Worm (Caenorhabditis elegans) whole organism, young adult: ENCODE measurements around the gene dhc-4.

Source experiments
- B0336.3 ChIP-seq: fragments of 200-800 bp; sonication (Bioruptor generic); IDR thresholded peaks from 2 replicates; pipeline ENCODE4 v1.3.6; 2022; ENCODE audit warnings: missing genetic modification characterization, missing compliant biosample characterization
- D2030.7 ChIP-seq: fragments of 200-800 bp; sonication (Bioruptor generic); IDR thresholded peaks from 2 replicates; pipeline ENCODE4 v1.3.6; 2022; ENCODE audit warnings: missing genetic modification reagents, missing genetic modification characterization, missing compliant biosample characterization
- K11D2.4 ChIP-seq: fragments of 200-800 bp; sonication (Bioruptor generic); IDR thresholded peaks from 2 replicates; pipeline ENCODE4 v1.3.6; 2022; ENCODE audit warnings: missing genetic modification reagents, missing genetic modification characterization, missing compliant biosample characterization
- K12H6.12 ChIP-seq: fragments of 200-800 bp; sonication (Bioruptor generic); optimal IDR thresholded peaks from 2 replicates; lab custom pipeline; 2018; ENCODE audit warnings: mild to moderate bottlenecking, missing genetic modification characterization, missing compliant biosample characterization
- T07F8.4 ChIP-seq: sonication (generic microtip); optimal IDR thresholded peaks from 2 replicates; lab custom pipeline; 2016; ENCODE audit warnings: mild to moderate bottlenecking, missing genetic modification characterization, moderate library complexity, missing compliant biosample characterization
- Y56A3A.18 ChIP-seq: fragments of 200-800 bp; sonication (Bioruptor generic); IDR thresholded peaks from 2 replicates; pipeline ENCODE4 v1.3.6; 2022; ENCODE audit warnings: missing genetic modification reagents, missing genetic modification characterization, missing compliant biosample characterization
- akir-1 ChIP-seq: fragments of 200-800 bp; sonication (Bioruptor generic); optimal IDR thresholded peaks from 2 replicates; lab custom pipeline; 2018; ENCODE audit warnings: mild to moderate bottlenecking, missing genetic modification characterization, moderate library complexity, missing compliant biosample characterization
- ama-1 ChIP-seq, 3 experiments: fragments of 150-350 bp in 1 of 3; sonication (generic microtip) in 2 of 3; optimal IDR thresholded peaks; 2 replicates each; lab custom pipeline; 2014 to 2018; ENCODE audit warnings: missing biosample characterization in 2 of 3, missing genetic modification characterization in 2 of 3, missing genetic modification reagents in 2 of 3
- aptf-2 ChIP-seq: fragments of 200-800 bp; sonication (Bioruptor generic); conservative IDR thresholded peaks from 2 replicates; pipeline ENCODE4 v1.3.6; 2022; ENCODE audit warnings: missing genetic modification reagents, missing genetic modification characterization, missing compliant biosample characterization
- bed-1 ChIP-seq: fragments of 200-800 bp; sonication (Bioruptor generic); IDR thresholded peaks from 2 replicates; pipeline ENCODE4 v1.3.6; 2022; ENCODE audit warnings: missing genetic modification reagents, missing genetic modification characterization, missing compliant biosample characterization
- ceh-58 ChIP-seq: fragments of 200-800 bp; sonication (Bioruptor generic); IDR thresholded peaks from 2 replicates; pipeline ENCODE4 v1.3.6; 2022; ENCODE audit warnings: missing genetic modification characterization, missing compliant biosample characterization
- ceh-91 ChIP-seq: fragments of 200-800 bp; sonication (Bioruptor generic); IDR thresholded peaks from 2 replicates; pipeline ENCODE4 v1.3.6; 2022; ENCODE audit warnings: missing genetic modification reagents, missing genetic modification characterization, missing compliant biosample characterization
- dox-1 ChIP-seq: fragments of 200-800 bp; sonication (Bioruptor generic); IDR thresholded peaks from 2 replicates; pipeline ENCODE4 v1.3.6; 2022; ENCODE audit warnings: missing genetic modification reagents, missing genetic modification characterization, missing compliant biosample characterization
- egl-44 ChIP-seq: fragments of 200-800 bp; sonication (Bioruptor generic); IDR thresholded peaks from 2 replicates; pipeline ENCODE4 v1.3.6; 2022; ENCODE audit warnings: missing genetic modification reagents, missing genetic modification characterization, missing compliant biosample characterization
- egrh-3 ChIP-seq: fragments of 200-800 bp; sonication (Bioruptor generic); IDR thresholded peaks from 2 replicates; pipeline ENCODE4 v1.3.6; 2022; ENCODE audit warnings: missing genetic modification reagents, missing genetic modification characterization, missing compliant biosample characterization
- ekl-4 ChIP-seq: fragments of 200-800 bp; sonication (Bioruptor generic); IDR thresholded peaks from 2 replicates; pipeline ENCODE4 v1.3.6; 2022; ENCODE audit warnings: missing genetic modification reagents, missing genetic modification characterization, missing compliant biosample characterization
- ets-4 ChIP-seq: fragments of 200-800 bp; sonication (Bioruptor generic); optimal IDR thresholded peaks from 2 replicates; lab custom pipeline; 2018; ENCODE audit warnings: mild to moderate bottlenecking, missing genetic modification characterization, missing compliant biosample characterization
- fkh-3 ChIP-seq: sonication (generic microtip); optimal IDR thresholded peaks from 2 replicates; lab custom pipeline; 2016; ENCODE audit warnings: mild to moderate bottlenecking, missing genetic modification characterization, missing compliant biosample characterization
- gei-17 ChIP-seq: fragments of 200-800 bp; sonication (Bioruptor generic); optimal IDR thresholded peaks from 2 replicates; lab custom pipeline; 2018; ENCODE audit warnings: mild to moderate bottlenecking, missing genetic modification characterization, missing compliant biosample characterization
- him-1 ChIP-seq: sonication (generic microtip); optimal IDR thresholded peaks from 2 replicates; lab custom pipeline; 2016; ENCODE audit warnings: missing genotype, missing genetic modification reagents, missing genetic modification characterization, missing compliant biosample characterization
- hmg-20 ChIP-seq: fragments of 200-800 bp; sonication (Bioruptor generic); IDR thresholded peaks from 2 replicates; pipeline ENCODE4 v1.3.6; 2022; ENCODE audit warnings: missing genetic modification reagents, missing genetic modification characterization, missing compliant biosample characterization
- lin-35 ChIP-seq, 3 experiments: fragments of 150-350 bp in 2 of 3; sonication (generic microtip) in 1 of 3; optimal IDR thresholded peaks; 2 replicates each; lab custom pipeline; 2014 to 2018; ENCODE audit warnings: missing biosample characterization in 3 of 3, missing genetic modification characterization in 3 of 3, missing genetic modification reagents in 3 of 3
- lin-54 ChIP-seq: fragments of 200-800 bp; sonication (Bioruptor generic); optimal IDR thresholded peaks from 2 replicates; lab custom pipeline; 2018; ENCODE audit warnings: mild to moderate bottlenecking, missing genetic modification characterization, missing compliant biosample characterization
- lsl-1 ChIP-seq: fragments of 200-800 bp; sonication (Bioruptor generic); optimal IDR thresholded peaks from 2 replicates; lab custom pipeline; 2018; ENCODE audit warnings: mild to moderate bottlenecking, missing genetic modification characterization, moderate library complexity, missing compliant biosample characterization
- lsy-27 ChIP-seq: sonication (generic microtip); optimal IDR thresholded peaks from 2 replicates; lab custom pipeline; 2017; ENCODE audit warnings: missing genetic modification characterization, mild to moderate bottlenecking, missing compliant biosample characterization, antibody characterized with exemption, missing genotype, borderline replicate concordance; ENCODE audit not compliant: insufficient read depth
- madf-6 ChIP-seq: fragments of 200-800 bp; sonication (Bioruptor generic); IDR thresholded peaks from 2 replicates; pipeline ENCODE4 v1.3.6; 2022; ENCODE audit warnings: missing genetic modification reagents, missing genetic modification characterization, missing compliant biosample characterization
- mcd-1 ChIP-seq: fragments of 200-800 bp; sonication (Bioruptor generic); IDR thresholded peaks from 2 replicates; pipeline ENCODE4 v1.3.6; 2022; ENCODE audit warnings: missing genetic modification reagents, missing genetic modification characterization, missing compliant biosample characterization
- mes-4 ChIP-seq: sonication (generic microtip); optimal IDR thresholded peaks from 2 replicates; lab custom pipeline; 2016; ENCODE audit warnings: missing genotype, missing genetic modification characterization, missing compliant biosample characterization
- nfyb-1 ChIP-seq: fragments of 200-800 bp; sonication (Bioruptor generic); IDR thresholded peaks from 2 replicates; pipeline ENCODE4 v1.3.6; 2022; ENCODE audit warnings: missing genetic modification reagents, missing genetic modification characterization, missing compliant biosample characterization
- nhr-179 ChIP-seq: sonication (generic microtip); optimal IDR thresholded peaks from 2 replicates; lab custom pipeline; 2016; ENCODE audit warnings: mild to moderate bottlenecking, missing genetic modification characterization, missing compliant biosample characterization
- nhr-80 ChIP-seq: sonication (generic microtip); optimal IDR thresholded peaks from 2 replicates; lab custom pipeline; 2016; ENCODE audit warnings: missing genetic modification characterization, missing compliant biosample characterization
- nhr-90 ChIP-seq: sonication (generic microtip); optimal IDR thresholded peaks from 2 replicates; lab custom pipeline; 2016; ENCODE audit warnings: missing genotype, mild to moderate bottlenecking, missing genetic modification characterization, missing compliant biosample characterization
- pbrm-1 ChIP-seq: fragments of 200-800 bp; sonication (Bioruptor generic); IDR thresholded peaks from 2 replicates; pipeline ENCODE4 v1.3.6; 2022; ENCODE audit warnings: missing genetic modification reagents, missing genetic modification characterization, missing compliant biosample characterization
- pha-4 ChIP-seq: fragments of 150-350 bp; sonication (generic microtip); optimal IDR thresholded peaks from 2 replicates; lab custom pipeline; 2014; ENCODE audit warnings: missing biosample characterization, missing genetic modification reagents, missing genetic modification characterization
- rec-8 ChIP-seq, 2 experiments: sonication (generic microtip); optimal IDR thresholded peaks; 2 replicates each; lab custom pipeline; 2016; ENCODE audit warnings: mild to moderate bottlenecking in 2 of 2, missing genetic modification characterization in 2 of 2, missing genetic modification reagents in 2 of 2, missing genotype in 2 of 2, missing biosample characterization in 1 of 2, missing compliant biosample characterization in 1 of 2, moderate library complexity in 1 of 2
- rpc-1 ChIP-seq, 2 experiments: fragments of 150-350 bp in 1 of 2; sonication (generic microtip) in 1 of 2; optimal IDR thresholded peaks; 2 replicates each; lab custom pipeline; 2014 to 2018; ENCODE audit warnings: missing biosample characterization in 1 of 2, missing genetic modification characterization in 1 of 2, missing genetic modification reagents in 1 of 2, missing genotype in 1 of 2
- sea-2 ChIP-seq: fragments of 200-800 bp; sonication (Bioruptor generic); IDR thresholded peaks from 2 replicates; pipeline ENCODE4 v1.3.6; 2022; ENCODE audit warnings: missing genetic modification characterization, missing compliant biosample characterization
- snpc-1.1 ChIP-seq: sonication (generic microtip); optimal IDR thresholded peaks from 2 replicates; lab custom pipeline; 2017; ENCODE audit warnings: missing genetic modification characterization, mild to moderate bottlenecking, missing compliant biosample characterization, antibody characterized with exemption, moderate library complexity, missing genotype, missing genetic modification reagents; ENCODE audit not compliant: insufficient read depth
- snpc-3.4 ChIP-seq: sonication (generic microtip); optimal IDR thresholded peaks from 2 replicates; lab custom pipeline; 2017; ENCODE audit warnings: missing genetic modification characterization, mild to moderate bottlenecking, missing compliant biosample characterization, antibody characterized with exemption, moderate library complexity, missing genotype, missing genetic modification reagents
- snpc-4 ChIP-seq, 5 experiments: fragments of 150-350 bp in 1 of 5; sonication (generic microtip) in 4 of 5; optimal IDR thresholded peaks; 2 replicates each; lab custom pipeline; 2014 to 2018; ENCODE audit warnings: missing genetic modification characterization in 5 of 5, missing biosample characterization in 3 of 5, antibody characterized with exemption in 2 of 5, mild to moderate bottlenecking in 2 of 5, missing compliant biosample characterization in 2 of 5, missing genotype in 2 of 5, moderate library complexity in 2 of 5, missing genetic modification reagents in 1 of 5
- somi-1 ChIP-seq: fragments of 200-800 bp; sonication (Bioruptor generic); optimal IDR thresholded peaks from 2 replicates; lab custom pipeline; 2018; ENCODE audit warnings: mild to moderate bottlenecking, missing genetic modification characterization, missing compliant biosample characterization
- tbp1 ChIP-seq: fragments of 200-800 bp; sonication (Bioruptor generic); optimal IDR thresholded peaks from 2 replicates; lab custom pipeline; 2018; ENCODE audit warnings: mild to moderate bottlenecking, missing genetic modification characterization, missing compliant biosample characterization
- tlf-1 ChIP-seq: fragments of 200-800 bp; sonication (Bioruptor generic); optimal IDR thresholded peaks from 2 replicates; lab custom pipeline; 2018; ENCODE audit warnings: mild to moderate bottlenecking, missing genetic modification characterization, missing compliant biosample characterization
- zim-3 ChIP-seq: sonication (generic microtip); optimal IDR thresholded peaks from 2 replicates; lab custom pipeline; 2017; ENCODE audit warnings: mild to moderate bottlenecking, missing genetic modification characterization, moderate library complexity, missing compliant biosample characterization
- ztf-28 ChIP-seq: fragments of 200-800 bp; sonication (Bioruptor generic); IDR thresholded peaks from 2 replicates; pipeline ENCODE4 v1.3.6; 2022; ENCODE audit warnings: missing genetic modification reagents, missing genetic modification characterization, missing compliant biosample characterization
- ztf-3 ChIP-seq: fragments of 200-800 bp; sonication (Bioruptor generic); optimal IDR thresholded peaks from 2 replicates; lab custom pipeline; 2018; ENCODE audit warnings: mild to moderate bottlenecking, missing genetic modification characterization, missing compliant biosample characterization

Gene dhc-4

ce11 chrIII:11026516-11027048 lies 56.8 kb downstream of the dhc-4 start, which contains the start of gene Y48A6B.7:
Y48A6B.7 (minus strand) TSS chrIII:11026566.
- no peak for TF ChIP-seq hmg-20 (GFP tag; lab: Robert Waterston, UW)
- no peak for TF ChIP-seq snpc-1.1 (tag; lab: Kevin White, UChicago)
- TF ChIP-seq mcd-1 (GFP tag; lab: Robert Waterston, UW) = 0 out of 2 replicates have a peak, but pooled peaks have one; percentile 41
- no peak for TF ChIP-seq snpc-4 (GFP tag; optimal IDR thresholded peaks at IDR 0.05; lab: Kevin White, UChicago)
- TF ChIP-seq snpc-4 (tag; optimal IDR thresholded peaks at IDR 0.05; lab: Kevin White, UChicago) = peak in 2 of 4 experiments; percentile 1 to 22
- TF ChIP-seq rpc-1 (optimal IDR thresholded peaks at IDR 0.05; lab: Kevin White, UChicago) = no peak
- TF ChIP-seq rpc-1 (tag; optimal IDR thresholded peaks at IDR 0.05; lab: Kevin White, UChicago) = no peak
- no peak for TF ChIP-seq madf-6 (GFP tag; lab: Robert Waterston, UW)
- TF ChIP-seq B0336.3 = peak; percentile 36; the same call in 1 of the 2 replicates
- no peak for TF ChIP-seq mes-4 (tag; lab: Kevin White, UChicago)
- peak; percentile 52; the same call in 1 of the 2 replicates for TF ChIP-seq dox-1 (GFP tag; lab: Robert Waterston, UW)
- no peak for TF ChIP-seq akir-1
- TF ChIP-seq nhr-179 = no peak
- TF ChIP-seq somi-1 (GFP tag; lab: Kevin White, UChicago) = no peak
- no peak for TF ChIP-seq sea-2 (GFP tag; lab: Robert Waterston, UW)
- no peak for TF ChIP-seq gei-17 (GFP tag; lab: Kevin White, UChicago)
- no peak for TF ChIP-seq egl-44 (GFP tag; lab: Robert Waterston, UW)
- no peak for TF ChIP-seq egrh-3 (GFP tag; lab: Robert Waterston, UW)
- no peak for TF ChIP-seq lin-35 (GFP tag; optimal IDR thresholded peaks at IDR 0.05; lab: Kevin White, UChicago)
- TF ChIP-seq ztf-3 (GFP tag; lab: Kevin White, UChicago) = no peak
- peak; percentile 63 for TF ChIP-seq pha-4
- no peak for TF ChIP-seq K11D2.4 (GFP tag; lab: Robert Waterston, UW)
- TF ChIP-seq aptf-2 (GFP tag; lab: Robert Waterston, UW) = no peak
- TF ChIP-seq lin-54 = peak; percentile 11
- TF ChIP-seq nhr-90 (tag; lab: Kevin White, UChicago) = peak; percentile 46
- peak; percentile 98 for TF ChIP-seq nhr-80 (tag; lab: Kevin White, UChicago)
- TF ChIP-seq snpc-3.4 = no peak
- TF ChIP-seq him-1 (tag; lab: Kevin White, UChicago) = no peak
- TF ChIP-seq tlf-1 = no peak
- no peak for TF ChIP-seq T07F8.4 (tag; lab: Kevin White, UChicago)
- TF ChIP-seq Y56A3A.18 (GFP tag; lab: Robert Waterston, UW) = peak; percentile 20; the same call in 1 of the 2 replicates
- TF ChIP-seq ama-1 (optimal IDR thresholded peaks at IDR 0.05; lab: Kevin White, UChicago) = no peak
- TF ChIP-seq ama-1 (GFP tag; optimal IDR thresholded peaks at IDR 0.05; lab: Kevin White, UChicago) = no peak
- TF ChIP-seq ztf-28 (GFP tag; lab: Robert Waterston, UW) = no peak
- TF ChIP-seq nfyb-1 (GFP tag; lab: Robert Waterston, UW) = peak; percentile 65; the same call in 1 of the 2 replicates
- TF ChIP-seq zim-3 (tag; lab: Kevin White, UChicago) = no peak
- no peak for TF ChIP-seq lsy-27 (tag; lab: Kevin White, UChicago)
- TF ChIP-seq tbp1 (GFP tag; lab: Kevin White, UChicago) = peak; percentile 16
- no peak for TF ChIP-seq ceh-91 (GFP tag; lab: Robert Waterston, UW)
- no peak for TF ChIP-seq bed-1
- 0 out of 2 replicates have a peak, but pooled peaks have one; percentile 24 for TF ChIP-seq pbrm-1 (GFP tag; lab: Robert Waterston, UW)
- TF ChIP-seq K12H6.12 = no peak
- no peak for TF ChIP-seq rec-8 (tag; optimal IDR thresholded peaks at IDR 0.05; lab: Kevin White, UChicago)
- no peak for TF ChIP-seq lsl-1 (GFP tag; lab: Kevin White, UChicago)
- TF ChIP-seq fkh-3 (tag; lab: Kevin White, UChicago) = no peak
- TF ChIP-seq D2030.7 (GFP tag; lab: Robert Waterston, UW) = no peak
- TF ChIP-seq ekl-4 (GFP tag; lab: Robert Waterston, UW) = no peak
- TF ChIP-seq ceh-58 = no peak
- no peak for TF ChIP-seq ets-4 (GFP tag; lab: Kevin White, UChicago)
